Fruit fly (Drosophila melanogaster) whole organism, prepupa: ENCODE measurements around the gene eIF3h.

ENCODE experiments used
- Blimp-1 ChIP-seq: fragments of 200-800 bp; sonication (Bioruptor generic); optimal IDR thresholded peaks from 3 replicates; lab custom pipeline; 2017; ENCODE audit warnings: missing biosample characterization, missing genetic modification characterization, mild to moderate bottlenecking, moderate library complexity, missing genetic modification reagents
- CG10631 ChIP-seq: fragments of 200-800 bp; sonication (Bioruptor generic); optimal IDR thresholded peaks from 2 replicates; lab custom pipeline; 2016; ENCODE audit warnings: missing biosample characterization, missing genetic modification characterization
- CG10669 ChIP-seq: fragments of 200-800 bp; sonication (Bioruptor generic); optimal IDR thresholded peaks from 3 replicates; lab custom pipeline; 2018; ENCODE audit warnings: missing biosample characterization, mild to moderate bottlenecking, missing genetic modification characterization, moderate library complexity
- CG11294 ChIP-seq: fragments of 200-800 bp; sonication (Bioruptor generic); IDR thresholded peaks from 2 replicates; pipeline ENCODE4 v1.3.6; 2022; ENCODE audit warnings: missing biosample characterization, missing genetic modification characterization
- CG11762 ChIP-seq: fragments of 200-800 bp; sonication (Bioruptor generic); optimal IDR thresholded peaks from 3 replicates; lab custom pipeline; 2016; ENCODE audit warnings: missing biosample characterization, missing genetic modification characterization; ENCODE audit not compliant: insufficient read depth
- CG15336 ChIP-seq: fragments of 200-800 bp; sonication (Bioruptor generic); IDR thresholded peaks from 2 replicates; pipeline ENCODE4 v1.3.6; 2022; ENCODE audit warnings: missing biosample characterization, missing genetic modification characterization
- CG1621 ChIP-seq: fragments of 200-800 bp; sonication (Bioruptor generic); optimal IDR thresholded peaks from 3 replicates; lab custom pipeline; 2018; ENCODE audit warnings: missing biosample characterization, mild to moderate bottlenecking, missing genetic modification characterization
- CG3032 ChIP-seq: fragments of 200-800 bp; optimal IDR thresholded peaks from 2 replicates; lab custom pipeline; 2019; ENCODE audit warnings: missing biosample characterization, mild to moderate bottlenecking, missing genetic modification characterization, moderate library complexity
- CG31627 ChIP-seq: fragments of 200-800 bp; sonication (Bioruptor generic); optimal IDR thresholded peaks from 3 replicates; lab custom pipeline; 2016; ENCODE audit warnings: missing biosample characterization, missing genetic modification characterization
- CG32006 ChIP-seq: fragments of 200-800 bp; sonication (Bioruptor generic); optimal IDR thresholded peaks from 3 replicates; lab custom pipeline; 2017; ENCODE audit warnings: missing biosample characterization, mild to moderate bottlenecking, missing genetic modification characterization
- CG34406 ChIP-seq: fragments of 200-800 bp; sonication (Bioruptor generic); optimal IDR thresholded peaks from 3 replicates; lab custom pipeline; 2016; ENCODE audit warnings: missing biosample characterization, missing genetic modification characterization
- CG4318 ChIP-seq: fragments of 200-800 bp; sonication (Bioruptor generic); optimal IDR thresholded peaks from 3 replicates; lab custom pipeline; 2017; ENCODE audit warnings: missing biosample characterization, mild to moderate bottlenecking, missing genetic modification characterization
- CG6163 ChIP-seq: fragments of 200-800 bp; sonication (Bioruptor generic); IDR thresholded peaks from 3 replicates; pipeline ENCODE4 v1.3.6; 2022; ENCODE audit warnings: missing biosample characterization, missing genetic modification characterization
- CG6808 ChIP-seq: fragments of 200-800 bp; sonication (Bioruptor generic); optimal IDR thresholded peaks from 3 replicates; lab custom pipeline; 2017; ENCODE audit warnings: missing biosample characterization, missing genetic modification characterization, mild to moderate bottlenecking, moderate library complexity, missing genetic modification reagents
- CG8319 ChIP-seq: fragments of 200-800 bp; sonication (Bioruptor generic); optimal IDR thresholded peaks from 3 replicates; lab custom pipeline; 2016; ENCODE audit warnings: missing biosample characterization, missing genetic modification characterization
- CG8632 ChIP-seq: fragments of 200-800 bp; sonication (Bioruptor generic); optimal IDR thresholded peaks from 3 replicates; lab custom pipeline; 2016; ENCODE audit warnings: missing biosample characterization, missing genetic modification characterization
- CG9139 ChIP-seq: fragments of 200-800 bp; sonication (Bioruptor generic); optimal IDR thresholded peaks from 3 replicates; lab custom pipeline; 2017; ENCODE audit warnings: missing biosample characterization, mild to moderate bottlenecking, missing genetic modification characterization
- Eip75B ChIP-seq: fragments of 200-800 bp; sonication (Bioruptor generic); optimal IDR thresholded peaks from 3 replicates; lab custom pipeline; 2016; ENCODE audit warnings: missing biosample characterization, missing genetic modification characterization
- Eip78C ChIP-seq: fragments of 200-800 bp; sonication (Bioruptor generic); peaks from one replicate; lab custom pipeline; 2016; ENCODE audit warnings: missing biosample characterization, missing genetic modification characterization
- Eip93F ChIP-seq: fragments of 200-800 bp; sonication (Bioruptor generic); optimal IDR thresholded peaks from 2 replicates; lab custom pipeline; 2016; ENCODE audit warnings: missing biosample characterization, mild to moderate bottlenecking, missing genetic modification characterization
- Ets21C ChIP-seq: fragments of 200-800 bp; sonication (Bioruptor generic); optimal IDR thresholded peaks from 3 replicates; lab custom pipeline; 2016; ENCODE audit warnings: missing biosample characterization, missing genetic modification characterization
- Ets96B ChIP-seq: fragments of 200-800 bp; optimal IDR thresholded peaks from 2 replicates; lab custom pipeline; 2019; ENCODE audit warnings: missing biosample characterization, mild to moderate bottlenecking, missing genetic modification characterization, moderate library complexity
- Gug ChIP-seq: fragments of 200-800 bp; sonication (Bioruptor generic); IDR thresholded peaks from 2 replicates; pipeline ENCODE4 v1.3.6; 2022; ENCODE audit warnings: missing biosample characterization, missing genetic modification characterization
- Hr38 ChIP-seq: sonication (Bioruptor generic); optimal IDR thresholded peaks from 2 replicates; lab custom pipeline; 2016; ENCODE audit warnings: missing biosample characterization, missing genetic modification characterization
- Hr39 ChIP-seq: fragments of 200-800 bp; sonication (Bioruptor generic); optimal IDR thresholded peaks from 2 replicates; lab custom pipeline; 2016; ENCODE audit warnings: missing biosample characterization, missing genetic modification characterization
- Lpt ChIP-seq: fragments of 200-800 bp; sonication (Bioruptor generic); optimal IDR thresholded peaks from 3 replicates; lab custom pipeline; 2016; ENCODE audit warnings: missing biosample characterization, missing genetic modification characterization
- Met ChIP-seq: fragments of 200-800 bp; sonication (Bioruptor generic); optimal IDR thresholded peaks from 3 replicates; lab custom pipeline; 2016; ENCODE audit warnings: missing biosample characterization, missing genetic modification characterization
- Smox ChIP-seq: fragments of 200-800 bp; sonication (Bioruptor generic); optimal IDR thresholded peaks from 3 replicates; lab custom pipeline; 2016; ENCODE audit warnings: missing biosample characterization, missing genetic modification characterization
- Sox15 ChIP-seq: fragments of 200-800 bp; sonication (Bioruptor generic); optimal IDR thresholded peaks from 3 replicates; lab custom pipeline; 2016; ENCODE audit warnings: missing biosample characterization, missing genetic modification characterization
- achi ChIP-seq: fragments of 200-800 bp; sonication (Bioruptor generic); optimal IDR thresholded peaks from 3 replicates; lab custom pipeline; 2016; ENCODE audit warnings: missing biosample characterization, missing genetic modification characterization
- acj6 ChIP-seq: fragments of 200-800 bp; sonication (Bioruptor generic); optimal IDR thresholded peaks from 3 replicates; lab custom pipeline; 2016; ENCODE audit warnings: missing biosample characterization, missing genetic modification characterization
- cyc ChIP-seq: fragments of 200-800 bp; sonication (Bioruptor generic); optimal IDR thresholded peaks from 3 replicates; lab custom pipeline; 2016; ENCODE audit warnings: missing biosample characterization, missing genetic modification characterization
- dac ChIP-seq: fragments of 200-800 bp; sonication (Bioruptor generic); optimal IDR thresholded peaks from 2 replicates; lab custom pipeline; 2017; ENCODE audit warnings: missing biosample characterization, mild to moderate bottlenecking, missing genetic modification characterization
- dsx ChIP-seq: fragments of 200-800 bp; optimal IDR thresholded peaks from 3 replicates; lab custom pipeline; 2019; ENCODE audit warnings: missing biosample characterization, mild to moderate bottlenecking, missing genetic modification characterization, moderate library complexity; ENCODE audit not compliant: poor library complexity, severe bottlenecking
- eg ChIP-seq: fragments of 200-800 bp; sonication (Bioruptor generic); IDR thresholded peaks from 3 replicates; pipeline ENCODE4 v1.3.6; 2022; ENCODE audit warnings: missing biosample characterization, missing genetic modification characterization
- esn ChIP-seq: fragments of 200-800 bp; sonication (Bioruptor generic); optimal IDR thresholded peaks from 2 replicates; lab custom pipeline; 2016; ENCODE audit warnings: missing biosample characterization, mild to moderate bottlenecking, missing genetic modification characterization, moderate library complexity
- fkh ChIP-seq: fragments of 200-800 bp; sonication (Bioruptor generic); optimal IDR thresholded peaks from 3 replicates; lab custom pipeline; 2017; ENCODE audit warnings: missing biosample characterization, mild to moderate bottlenecking, missing genetic modification characterization, moderate library complexity
- lz ChIP-seq: fragments of 200-800 bp; sonication (Bioruptor generic); optimal IDR thresholded peaks from 3 replicates; lab custom pipeline; 2016; ENCODE audit warnings: missing biosample characterization, missing genetic modification characterization
- net ChIP-seq: fragments of 200-800 bp; sonication (Bioruptor generic); optimal IDR thresholded peaks from 3 replicates; lab custom pipeline; 2016; ENCODE audit warnings: missing biosample characterization, missing genetic modification characterization
- pdm3 ChIP-seq: fragments of 200-800 bp; sonication (Bioruptor generic); optimal IDR thresholded peaks from 3 replicates; lab custom pipeline; 2016; ENCODE audit warnings: missing biosample characterization, missing genetic modification characterization
- spab ChIP-seq: fragments of 200-800 bp; sonication (Bioruptor generic); optimal IDR thresholded peaks from 2 replicates; lab custom pipeline; 2017; ENCODE audit warnings: missing biosample characterization, mild to moderate bottlenecking, missing genetic modification characterization, missing genetic modification reagents
- ss ChIP-seq, 2 experiments: fragments of 200-800 bp; sonication (Bioruptor generic); optimal IDR thresholded peaks; 2 replicates in 1 of 2; 3 replicates in 1 of 2; lab custom pipeline; 2017 to 2018; ENCODE audit warnings: mild to moderate bottlenecking in 2 of 2, missing biosample characterization in 2 of 2, missing genetic modification characterization in 2 of 2, moderate library complexity in 1 of 2
- svp ChIP-seq: fragments of 200-800 bp; sonication (Bioruptor generic); peaks from one replicate; lab custom pipeline; 2016; ENCODE audit warnings: missing biosample characterization, missing genetic modification characterization
- topi ChIP-seq: fragments of 200-800 bp; sonication (Bioruptor generic); optimal IDR thresholded peaks from 3 replicates; lab custom pipeline; 2016; ENCODE audit warnings: missing biosample characterization, missing genetic modification characterization
- vri ChIP-seq: fragments of 200-800 bp; sonication (Bioruptor generic); optimal IDR thresholded peaks from 3 replicates; lab custom pipeline; 2016; ENCODE audit warnings: missing biosample characterization, mild to moderate bottlenecking, missing genetic modification characterization

Gene eIF3h

DNA sequence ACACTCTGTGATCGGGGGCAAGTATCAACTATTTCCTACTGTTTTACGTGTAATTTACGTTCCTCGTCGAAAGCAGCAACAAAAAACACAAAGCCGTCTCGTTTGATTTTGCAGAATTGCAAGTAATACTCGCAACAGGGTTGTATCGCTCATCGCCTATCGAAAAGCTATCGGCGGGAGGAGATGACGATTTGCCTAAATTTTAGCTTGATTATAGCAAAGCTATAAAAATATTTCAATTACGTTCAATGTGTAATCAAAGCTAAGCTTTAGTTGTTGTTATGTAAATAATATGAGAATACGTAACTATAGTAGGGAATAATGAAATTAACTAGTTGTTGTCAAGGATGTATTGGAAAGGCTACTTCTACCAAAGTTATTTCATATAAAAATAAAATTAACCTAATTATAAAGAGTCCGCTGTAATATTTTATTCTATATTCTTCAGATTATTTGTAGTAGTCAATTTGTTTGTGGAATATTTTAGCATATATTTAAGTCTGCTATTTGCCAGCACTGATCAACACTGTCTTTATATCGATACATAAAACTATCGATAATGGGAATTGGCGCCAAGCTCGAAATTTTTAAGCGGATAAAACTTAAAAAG is 6.9 kb upstream of the eIF3h start, which contains the start of gene Rpn11 (continued):
- TF ChIP-seq CG6808 (GFP tag; lab: Kevin White, UChicago) (no peak), CG10669 (no peak), CG11294 (GFP tag; lab: Robert Waterston, UW) (no peak), CG15336 (GFP tag; lab: Robert Waterston, UW) (0 out of 2 replicates have a peak, but pooled peaks have one; percentile 19), achi (GFP tag; lab: Kevin White, UChicago) (peak; percentile 48), acj6 (GFP tag; lab: Kevin White, UChicago) (peak; percentile 61), Ets96B (tag; lab: Kevin White, UChicago) (peak; percentile 51), cyc (peak; percentile 38), topi (GFP tag; lab: Kevin White, UChicago) (peak; percentile 55), Eip78C (GFP tag; lab: Kevin White, UChicago) (peak; percentile 89), spab (GFP tag; lab: Kevin White, UChicago) (no peak), lz (peak; percentile 66), Blimp-1 (GFP tag; lab: Kevin White, UChicago) (no peak), Smox (no peak), Eip75B (GFP tag; lab: Kevin White, UChicago) (peak; percentile 53), svp (peak; percentile 76), CG32006 (GFP tag; lab: Kevin White, UChicago) (peak; percentile 46), Sox15 (GFP tag; lab: Kevin White, UChicago) (peak; percentile 19), CG6163 (no peak), CG1621 (tag; lab: Kevin White, UChicago) (no peak), Met (no peak), CG8632 (GFP tag; lab: Kevin White, UChicago) (peak; percentile 46), CG31627 (peak; percentile 35), Gug (GFP tag; lab: Robert Waterston, UW) (0 out of 2 replicates have a peak, but pooled peaks have one; percentile 12), CG11762 (GFP tag; lab: Kevin White, UChicago) (no peak), ss (GFP tag; optimal IDR thresholded peaks at IDR 0.05; lab: Kevin White, UChicago) (peak in 1 of 2 experiments; percentile 21), pdm3 (no peak), vri (no peak), Ets21C (GFP tag; lab: Kevin White, UChicago) (peak; percentile 44), dsx (GFP tag; lab: Kevin White, UChicago) (peak; percentile 45), Hr38 (GFP tag; lab: Kevin White, UChicago) (no peak), CG3032 (tag; lab: Kevin White, UChicago) (peak; percentile 54), CG34406 (GFP tag; lab: Kevin White, UChicago) (peak; percentile 39), CG4318 (no peak), Eip93F (GFP tag; lab: Kevin White, UChicago) (no peak), net (GFP tag; lab: Kevin White, UChicago) (peak; percentile 37), CG8319 (peak; percentile 16)

DNA sequence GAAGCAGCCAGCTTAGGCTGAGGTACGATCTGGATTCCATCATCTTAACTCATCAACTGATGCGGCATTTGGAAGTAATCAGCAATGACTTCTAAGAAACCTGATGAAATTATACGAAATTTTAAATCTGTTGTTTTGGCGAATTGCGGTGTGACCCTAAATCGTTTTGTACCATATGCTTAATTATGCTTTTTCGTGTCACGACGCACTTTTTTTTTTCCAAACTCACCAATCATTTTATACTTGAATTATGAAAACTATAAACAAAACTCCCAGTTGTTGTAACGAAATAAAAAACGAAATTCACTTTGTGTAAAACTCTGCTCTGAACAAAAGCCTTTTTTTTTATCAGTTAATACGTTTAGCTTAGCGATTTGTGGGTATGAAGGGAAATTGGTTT is 5.2 kb upstream of the eIF3h start, which contains the start of gene Nepl3:
Gene Nepl3 (minus strand): TSS at position 155 of the 400 bp plus-strand sequence.
- peak; percentile 24 for TF ChIP-seq Eip78C (GFP tag; lab: Kevin White, UChicago)
- no peak for TF ChIP-seq Eip93F (GFP tag; lab: Kevin White, UChicago)
- no peak for TF ChIP-seq CG11762 (GFP tag; lab: Kevin White, UChicago)
- TF ChIP-seq CG8319: no peak

DNA sequence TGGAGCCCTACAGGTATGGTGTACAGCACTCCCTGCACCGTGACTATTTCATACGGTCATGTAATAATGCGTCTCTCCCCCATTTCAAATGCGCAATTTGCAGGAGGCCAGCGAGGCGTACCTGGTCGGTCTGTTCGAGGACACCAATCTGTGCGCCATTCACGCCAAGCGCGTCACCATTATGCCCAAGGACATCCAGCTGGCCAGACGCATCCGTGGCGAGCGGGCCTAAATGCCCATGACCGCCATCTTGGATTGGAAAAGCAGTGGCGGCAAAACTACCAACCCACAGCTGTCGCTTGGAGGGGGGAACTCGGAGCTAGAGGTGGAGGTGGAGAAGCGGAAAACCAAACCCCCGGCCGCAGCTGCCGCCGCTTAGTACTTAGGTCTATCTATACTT is 2.6 kb upstream of the eIF3h start:
- TF ChIP-seq CG8319 (no peak), svp (no peak), Eip78C (GFP tag; lab: Kevin White, UChicago) (no peak), Lpt (GFP tag; lab: Kevin White, UChicago) (no peak), eg (GFP tag; lab: Robert Waterston, UW) (no peak), CG32006 (GFP tag; lab: Kevin White, UChicago) (no peak), esn (no peak), fkh (GFP tag; lab: Kevin White, UChicago) (no peak), CG9139 (GFP tag; lab: Kevin White, UChicago) (no peak), dsx (GFP tag; lab: Kevin White, UChicago) (no peak), achi (GFP tag; lab: Kevin White, UChicago) (no peak), Eip93F (GFP tag; lab: Kevin White, UChicago) (no peak), CG10631 (no peak), Eip75B (GFP tag; lab: Kevin White, UChicago) (no peak), Hr39 (no peak), CG1621 (tag; lab: Kevin White, UChicago) (no peak), Ets21C (GFP tag; lab: Kevin White, UChicago) (no peak), Smox (no peak), dac (GFP tag; lab: Kevin White, UChicago) (no peak)
